Fruit fly (Drosophila melanogaster): ENCODE results near the gene CG46306.

CG46306 gene

DNA sequence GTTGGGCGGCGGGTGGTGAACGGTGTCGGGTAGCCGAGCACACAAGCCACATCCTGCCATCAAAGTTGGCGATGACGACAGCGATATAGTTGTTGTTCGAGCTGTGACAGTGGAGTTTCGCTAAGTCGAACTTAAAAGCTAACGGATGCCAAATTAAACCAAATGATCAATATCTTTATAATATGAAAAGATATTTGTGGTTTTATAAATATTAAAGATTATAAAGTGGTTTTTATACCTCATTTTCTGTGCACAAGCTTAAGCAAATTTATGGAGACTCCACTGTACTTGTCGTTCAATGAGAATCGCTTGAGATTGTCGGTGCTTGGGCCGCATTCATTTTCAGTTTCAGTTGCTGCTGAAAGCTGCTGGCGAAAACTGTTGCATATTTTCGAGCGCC lies 13.2 kb downstream of the CG46306 start (continued):
- TF ChIP-seq zf30C (GFP tag; optimal IDR thresholded peaks at IDR 0.05) (no peak), HmgD (GFP tag; optimal IDR thresholded peaks at IDR 0.05) (no peak), CG4854 (GFP tag; optimal IDR thresholded peaks at IDR 0.05) (no peak), amos (GFP tag; IDR thresholded peaks at IDR 0.05; ENCODE audit: partially characterized antibody) (no peak), Meics (GFP tag; optimal IDR thresholded peaks at IDR 0.05) (peak; percentile 52), CG1832 (GFP tag; optimal IDR thresholded peaks at IDR 0.05) (no peak), CG13894 (tag; optimal IDR thresholded peaks at IDR 0.05) (no peak), CG17912 (GFP tag; optimal IDR thresholded peaks at IDR 0.05) (no peak), CG30431 (GFP tag; optimal IDR thresholded peaks at IDR 0.05) (no peak), fru (optimal IDR thresholded peaks at IDR 0.05) (no peak), Doc3 (GFP tag; IDR thresholded peaks at IDR 0.05; ENCODE audit: partially characterized antibody) (no peak), HLH3B (GFP tag; IDR thresholded peaks at IDR 0.05) (peak; percentile 72), CG34376 (GFP tag; optimal IDR thresholded peaks at IDR 0.05) (no peak), HHEX (GFP tag; optimal IDR thresholded peaks at IDR 0.05) (peak; percentile 29), CG6791 (GFP tag; IDR thresholded peaks at IDR 0.05; ENCODE audit: partially characterized antibody) (no peak), chm (GFP tag; IDR thresholded peaks at IDR 0.05) (no peak), CG1792 (GFP tag; optimal IDR thresholded peaks at IDR 0.05) (no peak), Hr3 (GFP tag; optimal IDR thresholded peaks at IDR 0.05) (peak; percentile 22), run (tag; optimal IDR thresholded peaks at IDR 0.05) (peak; percentile 22), yki (optimal IDR thresholded peaks at IDR 0.05) (no peak), CG1233 (GFP tag; optimal IDR thresholded peaks at IDR 0.05) (peak; percentile 11), CG14441 (GFP tag; IDR thresholded peaks at IDR 0.05) (peak; percentile 76), CG34224 (GFP tag; IDR thresholded peaks at IDR 0.05; ENCODE audit: partially characterized antibody) (no peak), luna (GFP tag; optimal IDR thresholded peaks at IDR 0.05) (no peak), CG14710 (tag; optimal IDR thresholded peaks at IDR 0.05) (peak; percentile 20), CG7786 (GFP tag; optimal IDR thresholded peaks at IDR 0.05) (no peak), grn (GFP tag; optimal IDR thresholded peaks at IDR 0.05) (no peak), chn (GFP tag; optimal IDR thresholded peaks at IDR 0.05) (no peak), MESR4 (GFP tag; optimal IDR thresholded peaks at IDR 0.05) (no peak), Elba2 (GFP tag; optimal IDR thresholded peaks at IDR 0.05) (no peak), CG8281 (tag; optimal IDR thresholded peaks at IDR 0.05) (no peak), CG12219 (GFP tag; optimal IDR thresholded peaks at IDR 0.05) (no peak), Six4 (GFP tag; optimal IDR thresholded peaks at IDR 0.05) (no peak), CG15696 (tag; optimal IDR thresholded peaks at IDR 0.05) (no peak), CG7271 (tag; optimal IDR thresholded peaks at IDR 0.05) (no peak), H15 (GFP tag; IDR thresholded peaks at IDR 0.05) (peak; percentile 46; the same call in 1 of the 3 replicates), lab (GFP tag; optimal IDR thresholded peaks at IDR 0.05) (peak; percentile 70), gfzf (GFP tag; optimal IDR thresholded peaks at IDR 0.05) (no peak), CG11504 (tag; optimal IDR thresholded peaks at IDR 0.05) (peak; percentile 77), CG16815 (GFP tag; optimal IDR thresholded peaks at IDR 0.05) (peak; percentile 5), dimm (GFP tag; IDR thresholded peaks at IDR 0.05) (peak; percentile 27; the same call in 1 of the 2 replicates), CG2678 (tag; optimal IDR thresholded peaks at IDR 0.05) (peak; percentile 70), ems (GFP tag; optimal IDR thresholded peaks at IDR 0.05) (no peak), CG15601 (tag; optimal IDR thresholded peaks at IDR 0.05) (peak; percentile 49), Dbx (GFP tag; IDR thresholded peaks at IDR 0.05) (0 out of 3 replicates have a peak, but pooled peaks have one; percentile 31), CG8359 (GFP tag; optimal IDR thresholded peaks at IDR 0.05; ENCODE audit: borderline replicate concordance) (no peak), slp2 (GFP tag; optimal IDR thresholded peaks at IDR 0.05) (no peak), CG8388 (GFP tag; optimal IDR thresholded peaks at IDR 0.05) (peak; percentile 37), CG13123 (GFP tag; optimal IDR thresholded peaks at IDR 0.05) (no peak), Opbp (GFP tag; IDR thresholded peaks at IDR 0.05; ENCODE audit: partially characterized antibody) (no peak), CG2116 (GFP tag; optimal IDR thresholded peaks at IDR 0.05) (peak; percentile 13)

All from whole organism, embryonic.